Fruit fly (Drosophila melanogaster) whole organism, embryonic: ENCODE results near the gene ATPsynC.

Source experiments
- Blimp-1 ChIP-seq: fragments of 200-800 bp; sonication (Bioruptor generic); optimal IDR thresholded peaks from 3 replicates; lab custom pipeline; 2018; ENCODE audit warnings: missing biosample characterization, missing genetic modification characterization, mild to moderate bottlenecking, moderate library complexity, missing genetic modification reagents
- C15 ChIP-seq: fragments of 200-800 bp; sonication (Bioruptor generic); IDR thresholded peaks from 3 replicates; pipeline ENCODE4 v1.3.6; 2022; ENCODE audit warnings: missing biosample characterization, missing genetic modification characterization
- CG10209 ChIP-seq: fragments of 200-800 bp; sonication (Bioruptor generic); optimal IDR thresholded peaks from 3 replicates; lab custom pipeline; 2017; ENCODE audit warnings: missing biosample characterization, mild to moderate bottlenecking, missing genetic modification characterization, missing genetic modification reagents
- CG12219 ChIP-seq: fragments of 200-800 bp; sonication (Bioruptor generic); optimal IDR thresholded peaks from 3 replicates; lab custom pipeline; 2018; ENCODE audit warnings: missing biosample characterization, mild to moderate bottlenecking, missing genetic modification characterization
- CG12744 ChIP-seq: fragments of 200-800 bp; sonication (Bioruptor generic); optimal IDR thresholded peaks from 2 replicates; lab custom pipeline; 2016; ENCODE audit warnings: missing biosample characterization, missing genetic modification characterization
- CG12942 ChIP-seq: fragments of 200-800 bp; sonication (Bioruptor generic); optimal IDR thresholded peaks from 3 replicates; lab custom pipeline; 2016; ENCODE audit warnings: missing biosample characterization, missing genetic modification characterization
- CG14860 ChIP-seq: fragments of 200-800 bp; sonication (Bioruptor generic); IDR thresholded peaks from 3 replicates; pipeline ENCODE4 v1.3.6; 2022; ENCODE audit warnings: missing biosample characterization, missing genetic modification characterization; ENCODE audit not compliant: partially characterized antibody
- CG15073 ChIP-seq: fragments of 200-800 bp; sonication (Bioruptor generic); optimal IDR thresholded peaks from 2 replicates; lab custom pipeline; 2016; ENCODE audit warnings: missing biosample characterization, missing genetic modification characterization
- CG2678 ChIP-seq: fragments of 200-800 bp; sonication (Bioruptor generic); optimal IDR thresholded peaks from 3 replicates; lab custom pipeline; 2019; ENCODE audit warnings: missing biosample characterization, mild to moderate bottlenecking, missing genetic modification characterization, moderate library complexity
- CG2712 ChIP-seq: fragments of 200-800 bp; optimal IDR thresholded peaks from 3 replicates; lab custom pipeline; 2019; ENCODE audit warnings: missing biosample characterization, mild to moderate bottlenecking, missing genetic modification characterization, moderate library complexity
- CG30431 ChIP-seq: fragments of 200-800 bp; sonication (Bioruptor generic); optimal IDR thresholded peaks from 2 replicates; lab custom pipeline; 2017; ENCODE audit warnings: missing biosample characterization, missing genetic modification characterization
- CG4854 ChIP-seq: fragments of 200-800 bp; sonication (Bioruptor generic); optimal IDR thresholded peaks from 2 replicates; lab custom pipeline; 2016; ENCODE audit warnings: missing biosample characterization, missing genetic modification characterization, inconsistent platforms
- CG6175 ChIP-seq: fragments of 200-800 bp; sonication (Bioruptor generic); IDR thresholded peaks from 3 replicates; pipeline ENCODE4 v1.3.6; 2022; ENCODE audit warnings: missing biosample characterization, missing genetic modification characterization
- CG7963 ChIP-seq: fragments of 200-800 bp; sonication (Bioruptor generic); IDR thresholded peaks from 3 replicates; pipeline ENCODE4 v1.3.6; 2022; ENCODE audit warnings: missing biosample characterization, missing genetic modification characterization; ENCODE audit not compliant: partially characterized antibody
- CG9817 ChIP-seq: fragments of 200-800 bp; sonication (Bioruptor generic); optimal IDR thresholded peaks from 2 replicates; lab custom pipeline; 2018; ENCODE audit warnings: missing biosample characterization, mild to moderate bottlenecking, missing genetic modification characterization, moderate library complexity
- CG9876 ChIP-seq: fragments of 200-800 bp; sonication (Bioruptor generic); optimal IDR thresholded peaks from 2 replicates; lab custom pipeline; 2016; ENCODE audit warnings: missing biosample characterization, missing genetic modification characterization
- CkIIα-i1 ChIP-seq: fragments of 200-800 bp; sonication (Bioruptor generic); IDR thresholded peaks from 2 replicates; pipeline ENCODE4 v1.3.6; 2022; ENCODE audit warnings: missing biosample characterization, missing genetic modification characterization
- Drgx ChIP-seq: fragments of 200-800 bp; sonication (Bioruptor generic); IDR thresholded peaks from 2 replicates; pipeline ENCODE4 v1.3.6; 2022; ENCODE audit warnings: missing biosample characterization, missing genetic modification characterization
- Ets65A ChIP-seq: fragments of 200-800 bp; sonication (Bioruptor generic); peaks from one replicate; lab custom pipeline; 2016; ENCODE audit warnings: missing biosample characterization, missing genetic modification characterization
- Fer1 ChIP-seq: fragments of 200-800 bp; sonication (Bioruptor generic); optimal IDR thresholded peaks from 2 replicates; lab custom pipeline; 2017; ENCODE audit warnings: missing biosample characterization, mild to moderate bottlenecking, missing genetic modification characterization
- Gsc ChIP-seq: fragments of 200-800 bp; sonication (Bioruptor generic); IDR thresholded peaks from 2 replicates; pipeline ENCODE4 v1.3.6; 2022; ENCODE audit warnings: missing biosample characterization, missing genetic modification characterization
- HLHmδ ChIP-seq: fragments of 200-800 bp; sonication (Bioruptor generic); optimal IDR thresholded peaks from 2 replicates; lab custom pipeline; 2018; ENCODE audit warnings: missing biosample characterization, mild to moderate bottlenecking, missing genetic modification characterization, moderate library complexity
- Hr3 ChIP-seq: fragments of 200-800 bp; sonication (Bioruptor generic); optimal IDR thresholded peaks from 3 replicates; lab custom pipeline; 2016; ENCODE audit warnings: missing biosample characterization, missing genetic modification characterization
- Neu2 ChIP-seq: fragments of 200-800 bp; sonication (Bioruptor generic); optimal IDR thresholded peaks from 3 replicates; lab custom pipeline; 2016; ENCODE audit warnings: missing biosample characterization, missing genetic modification characterization, borderline replicate concordance
- PHDP ChIP-seq: fragments of 200-800 bp; sonication (Bioruptor generic); optimal IDR thresholded peaks from 3 replicates; lab custom pipeline; 2018; ENCODE audit warnings: missing biosample characterization, mild to moderate bottlenecking, missing genetic modification characterization, moderate library complexity
- Ptx1 ChIP-seq: fragments of 200-800 bp; sonication (Bioruptor generic); IDR thresholded peaks from 2 replicates; pipeline ENCODE4 v1.3.6; 2022; ENCODE audit warnings: missing biosample characterization, missing genetic modification characterization
- Rx ChIP-seq: fragments of 200-800 bp; sonication (Bioruptor generic); IDR thresholded peaks from 2 replicates; pipeline ENCODE4 v1.3.6; 2022; ENCODE audit warnings: missing biosample characterization, missing genetic modification characterization
- Sox100B ChIP-seq: fragments of 200-800 bp; sonication (Bioruptor generic); optimal IDR thresholded peaks from 3 replicates; lab custom pipeline; 2018; ENCODE audit warnings: missing biosample characterization, mild to moderate bottlenecking, missing genetic modification characterization
- Sry-β ChIP-seq: fragments of 200-800 bp; sonication (Bioruptor generic); optimal IDR thresholded peaks from 2 replicates; lab custom pipeline; 2018; ENCODE audit warnings: missing biosample characterization, mild to moderate bottlenecking, missing genetic modification characterization, moderate library complexity
- Sry-δ ChIP-seq: fragments of 200-800 bp; sonication (Bioruptor generic); optimal IDR thresholded peaks from 2 replicates; lab custom pipeline; 2016; ENCODE audit warnings: missing biosample characterization, missing genetic modification characterization
- Ssrp ChIP-seq: fragments of 200-800 bp; sonication (Bioruptor generic); optimal IDR thresholded peaks from 2 replicates; lab custom pipeline; 2018; ENCODE audit warnings: missing biosample characterization, mild to moderate bottlenecking, missing genetic modification characterization, moderate library complexity
- Stat92E ChIP-seq, 3 experiments: fragments of >200 bp in 2 of 3; fragments of 200-800 bp in 1 of 3; sonication (Bioruptor generic) in 1 of 3; optimal IDR thresholded peaks; 2 replicates each; lab custom pipeline; 2017 to 2019; ENCODE audit warnings: missing biosample characterization in 3 of 3, missing genetic modification characterization in 3 of 3, mild to moderate bottlenecking in 1 of 3, moderate library complexity in 1 of 3
- al ChIP-seq: fragments of 200-800 bp; sonication (Bioruptor generic); IDR thresholded peaks from 2 replicates; pipeline ENCODE4 v1.3.6; 2022; ENCODE audit warnings: missing biosample characterization, missing genetic modification characterization
- amos ChIP-seq: fragments of 200-800 bp; sonication (Bioruptor generic); IDR thresholded peaks from 2 replicates; pipeline ENCODE4 v1.3.6; 2022; ENCODE audit warnings: missing biosample characterization, missing genetic modification characterization; ENCODE audit not compliant: partially characterized antibody
- ara ChIP-seq: fragments of 200-800 bp; sonication (Bioruptor generic); IDR thresholded peaks from 2 replicates; pipeline ENCODE4 v1.3.6; 2022; ENCODE audit warnings: missing biosample characterization, missing genetic modification characterization
- cato ChIP-seq: fragments of 200-800 bp; sonication (Bioruptor generic); optimal IDR thresholded peaks from 2 replicates; lab custom pipeline; 2016; ENCODE audit warnings: missing biosample characterization, missing genetic modification characterization, borderline replicate concordance
- chinmo ChIP-seq: fragments of 200-800 bp; sonication (Bioruptor generic); IDR thresholded peaks from 4 replicates; pipeline ENCODE4 v1.3.6; 2022; ENCODE audit warnings: missing biosample characterization, missing genetic modification characterization; ENCODE audit not compliant: partially characterized antibody
- corto ChIP-seq: fragments of 200-800 bp; sonication (Bioruptor generic); optimal IDR thresholded peaks from 2 replicates; lab custom pipeline; 2016; ENCODE audit warnings: missing biosample characterization, mild to moderate bottlenecking, missing genetic modification characterization, moderate library complexity
- crol ChIP-seq: fragments of 200-800 bp; sonication (Bioruptor generic); IDR thresholded peaks from 2 replicates; pipeline ENCODE4 v1.3.6; 2022; ENCODE audit warnings: missing biosample characterization, missing genetic modification characterization
- dmrt11E ChIP-seq: fragments of 200-800 bp; sonication (Bioruptor generic); optimal IDR thresholded peaks from 3 replicates; lab custom pipeline; 2018; ENCODE audit warnings: missing biosample characterization, mild to moderate bottlenecking, missing genetic modification characterization, moderate library complexity
- dpn ChIP-seq, 2 experiments: fragments of 200-800 bp; sonication (Bioruptor generic); optimal IDR thresholded peaks; 3 replicates each; lab custom pipeline; 2016; ENCODE audit warnings: missing biosample characterization in 2 of 2, missing genetic modification characterization in 2 of 2
- eve ChIP-seq, 2 experiments: fragments of >200 bp; optimal IDR thresholded peaks; 2 replicates each; lab custom pipeline; 2017; ENCODE audit warnings: missing biosample characterization in 2 of 2, missing genetic modification characterization in 2 of 2
- ewg ChIP-seq: fragments of 200-800 bp; sonication (Bioruptor generic); optimal IDR thresholded peaks from 3 replicates; lab custom pipeline; 2017; ENCODE audit warnings: mild to moderate bottlenecking, missing biosample characterization, missing genetic modification reagents, missing genetic modification characterization
- gsb-n ChIP-seq: fragments of 200-800 bp; sonication (Bioruptor generic); optimal IDR thresholded peaks from 3 replicates; lab custom pipeline; 2018; ENCODE audit warnings: missing biosample characterization, mild to moderate bottlenecking, missing genetic modification characterization
- mirr ChIP-seq: fragments of 200-800 bp; sonication (Bioruptor generic); optimal IDR thresholded peaks from 3 replicates; lab custom pipeline; 2018; ENCODE audit warnings: missing biosample characterization, mild to moderate bottlenecking, missing genetic modification characterization
- oc ChIP-seq: fragments of 200-800 bp; sonication (Bioruptor generic); optimal IDR thresholded peaks from 2 replicates; lab custom pipeline; 2018; ENCODE audit warnings: missing biosample characterization, mild to moderate bottlenecking, missing genetic modification characterization, moderate library complexity
- sens ChIP-seq: fragments of 200-800 bp; sonication (Bioruptor generic); peaks from one replicate; lab custom pipeline; 2016; ENCODE audit warnings: missing biosample characterization, missing genetic modification characterization
- sima ChIP-seq: fragments of 200-800 bp; sonication (Bioruptor generic); optimal IDR thresholded peaks from 2 replicates; lab custom pipeline; 2016; ENCODE audit warnings: missing biosample characterization, missing genetic modification characterization
- slbo ChIP-seq: fragments of 200-800 bp; sonication (Bioruptor generic); IDR thresholded peaks from 2 replicates; pipeline ENCODE4 v1.3.6; 2022; ENCODE audit warnings: missing biosample characterization, missing genetic modification characterization
- vvl ChIP-seq: fragments of 200-800 bp; sonication (Bioruptor generic); IDR thresholded peaks from 2 replicates; pipeline ENCODE4 v1.3.6; 2022; ENCODE audit warnings: missing biosample characterization, missing genetic modification characterization

The ATPsynC gene

DNA sequence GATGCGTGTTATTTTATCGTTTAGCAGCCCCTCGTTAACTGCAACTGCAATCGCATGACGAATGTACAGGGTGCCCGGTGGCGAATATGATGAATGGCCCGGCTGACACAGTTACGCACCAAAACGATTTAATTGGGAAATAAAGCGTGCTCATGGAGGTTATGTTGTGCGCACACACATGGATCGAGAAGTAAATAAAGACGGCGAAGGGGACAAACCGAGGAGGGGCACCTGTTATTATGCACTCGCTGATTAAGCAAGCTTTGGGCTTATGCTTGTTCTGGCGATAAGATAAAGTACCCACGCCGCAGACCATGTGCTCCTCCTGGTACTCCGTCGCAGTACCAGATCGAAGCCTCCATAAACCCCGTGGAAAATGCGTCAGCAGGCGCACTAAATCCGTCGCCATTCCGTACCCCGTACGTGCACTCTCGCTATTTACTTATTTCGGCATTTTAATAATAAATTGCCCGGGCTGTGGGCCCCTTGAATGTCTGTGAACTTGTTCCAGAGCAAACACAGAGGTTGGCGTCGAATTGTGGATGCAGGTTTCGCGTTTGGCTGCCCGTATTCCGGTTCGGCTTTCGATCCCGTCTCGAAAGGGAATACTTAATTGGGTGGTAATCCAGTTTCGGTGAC lies 5.7 kb upstream of the ATPsynC start (continued):
- TF ChIP-seq PHDP (no peak), gsb-n (no peak), Sry-β (GFP tag; lab: Kevin White, UChicago) (no peak), CG2678 (no peak), dmrt11E (no peak), Rx (no peak), CG14860 (GFP tag; lab: Robert Waterston, UW) (no peak), Hr3 (no peak), Drgx (GFP tag; lab: Robert Waterston, UW) (peak; percentile 73), Fer1 (GFP tag; lab: Kevin White, UChicago) (no peak), Ssrp (no peak), CG6175 (no peak), dpn (GFP tag; optimal IDR thresholded peaks at IDR 0.05; lab: Kevin White, UChicago) (no peak), sens (no peak), Sry-δ (GFP tag; lab: Kevin White, UChicago) (no peak), sima (GFP tag; lab: Kevin White, UChicago) (no peak), ewg (GFP tag; lab: Kevin White, UChicago) (no peak), ara (GFP tag; lab: Robert Waterston, UW) (no peak), al (no peak), CG9817 (tag; lab: Kevin White, UChicago) (no peak), Ets65A (GFP tag; lab: Kevin White, UChicago) (peak; percentile 81), CG7963 (GFP tag; lab: Robert Waterston, UW) (no peak), oc (tag; lab: Kevin White, UChicago) (no peak), Gsc (GFP tag; lab: Robert Waterston, UW) (no peak), chinmo (GFP tag; lab: Robert Waterston, UW) (no peak), CG9876 (GFP tag; lab: Kevin White, UChicago) (no peak), CG12219 (GFP tag; lab: Kevin White, UChicago) (no peak), eve (GFP tag; optimal IDR thresholded peaks at IDR 0.05; lab: Kevin White, UChicago) (no peak), CG12942 (GFP tag; lab: Kevin White, UChicago) (no peak), Blimp-1 (no peak), CG2712 (tag; lab: Kevin White, UChicago) (no peak), C15 (GFP tag; lab: Robert Waterston, UW) (no peak), CG30431 (GFP tag; lab: Kevin White, UChicago) (no peak), slbo (peak; percentile 15; the same call in 1 of the 2 replicates), cato (GFP tag; lab: Kevin White, UChicago) (no peak), amos (no peak), crol (GFP tag; lab: Robert Waterston, UW) (peak; percentile 74), vvl (0 out of 2 replicates have a peak, but pooled peaks have one; percentile 9), CG12744 (no peak), CkIIα-i1 (no peak), Neu2 (GFP tag; lab: Kevin White, UChicago) (no peak), HLHmδ (GFP tag; lab: Kevin White, UChicago) (no peak), mirr (GFP tag; lab: Kevin White, UChicago) (peak; percentile 24), Stat92E (GFP tag; optimal IDR thresholded peaks at IDR 0.05; lab: Kevin White, UChicago) (no peak), CG10209 (no peak), CG4854 (GFP tag; lab: Kevin White, UChicago) (no peak), Ptx1 (GFP tag; lab: Robert Waterston, UW) (peak; percentile 37; the same call in 1 of the 2 replicates), corto (GFP tag; lab: Kevin White, UChicago) (no peak), CG15073 (GFP tag; lab: Kevin White, UChicago) (no peak), Sox100B (GFP tag; lab: Kevin White, UChicago) (no peak)
